Fruit fly (Drosophila melanogaster): ENCODE measurements around the gene Ggt-1.

The Ggt-1 gene

DNA sequence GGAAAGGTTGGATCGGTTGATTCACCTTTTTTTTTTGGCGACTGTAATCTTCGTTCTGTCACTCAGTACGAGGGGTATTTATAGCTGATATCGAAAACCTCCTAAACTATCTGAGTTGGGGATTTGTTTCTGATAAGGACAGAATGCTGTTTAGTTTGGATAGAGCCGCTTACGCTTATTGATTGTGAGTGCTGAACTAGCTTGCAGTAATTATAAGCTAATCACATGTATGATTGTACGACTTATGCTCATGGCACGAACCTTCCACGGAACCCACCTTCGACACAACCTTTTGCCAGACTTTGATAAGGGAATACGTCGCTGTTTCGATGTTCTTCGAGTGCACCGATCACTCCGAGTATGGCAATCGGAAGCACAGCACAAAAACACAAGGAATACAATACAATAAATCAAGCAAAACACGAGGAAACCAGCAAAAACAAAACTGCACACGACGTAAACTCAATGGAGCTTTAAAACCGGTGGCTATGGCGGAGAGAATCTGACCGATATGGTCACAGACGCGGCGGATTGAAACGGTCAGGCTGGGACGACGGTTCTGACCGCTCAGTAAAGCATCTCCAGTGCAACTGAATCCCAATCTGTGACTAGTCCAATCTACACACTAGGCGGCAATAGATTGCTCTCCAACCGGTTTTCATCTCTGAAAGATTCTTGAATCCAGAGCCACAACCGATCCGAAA is 25.8 kb downstream of the Ggt-1 start, which contains the start of gene psh (continued):
- TF ChIP-seq HLH4C (GFP tag; IDR thresholded peaks at IDR 0.05; ENCODE audit: partially characterized antibody), result no peak
- TF ChIP-seq sd (tag; optimal IDR thresholded peaks at IDR 0.05), result peak; percentile 28
- peak; percentile 17 for TF ChIP-seq Ets65A (GFP tag)
- TF ChIP-seq CHES-1-like (GFP tag; optimal IDR thresholded peaks at IDR 0.05), result no peak
- TF ChIP-seq CG34376 (GFP tag; optimal IDR thresholded peaks at IDR 0.05), result peak; percentile 3
- TF ChIP-seq otp (GFP tag; IDR thresholded peaks at IDR 0.05), result no peak
- no peak for TF ChIP-seq Blimp-1 (GFP tag; optimal IDR thresholded peaks at IDR 0.05)
- TF ChIP-seq sna (GFP tag; IDR thresholded peaks at IDR 0.05; ENCODE audit: partially characterized antibody), result no peak
- TF ChIP-seq Hr39 (optimal IDR thresholded peaks at IDR 0.05), result no peak
- TF ChIP-seq CG17385 (GFP tag; optimal IDR thresholded peaks at IDR 0.05), result no peak
- no peak for TF ChIP-seq CG4730 (GFP tag; IDR thresholded peaks at IDR 0.05)
- no peak for TF ChIP-seq CG8359 (GFP tag; optimal IDR thresholded peaks at IDR 0.05; ENCODE audit: borderline replicate concordance)
- TF ChIP-seq ewg (GFP tag; optimal IDR thresholded peaks at IDR 0.05), result no peak
- TF ChIP-seq CG14965 (GFP tag; optimal IDR thresholded peaks at IDR 0.05; ENCODE audit: borderline replicate concordance), result no peak
- TF ChIP-seq CG2889 (GFP tag; IDR thresholded peaks at IDR 0.05), result no peak
- peak; percentile 39 for TF ChIP-seq nom (GFP tag; optimal IDR thresholded peaks at IDR 0.05)
- TF ChIP-seq Vsx1 (GFP tag; optimal IDR thresholded peaks at IDR 0.05), result peak; percentile 4
- TF ChIP-seq Deaf1 (tag; optimal IDR thresholded peaks at IDR 0.05), result peak; percentile 13
- TF ChIP-seq exex (tag; optimal IDR thresholded peaks at IDR 0.05), result peak; percentile 72
- peak; percentile 70 for TF ChIP-seq CG11695 (GFP tag; IDR thresholded peaks at IDR 0.05)
- no peak for TF ChIP-seq CG9727 (GFP tag; optimal IDR thresholded peaks at IDR 0.05)
- no peak for TF ChIP-seq ato (GFP tag; IDR thresholded peaks at IDR 0.05; ENCODE audit: partially characterized antibody)
- peak; percentile 23 for TF ChIP-seq sug (tag; optimal IDR thresholded peaks at IDR 0.05)
- no peak for TF ChIP-seq sqz (GFP tag; optimal IDR thresholded peaks at IDR 0.05)
- no peak for TF ChIP-seq ssp (GFP tag; IDR thresholded peaks at IDR 0.05)
- TF ChIP-seq row (GFP tag; IDR thresholded peaks at IDR 0.05), result 0 out of 3 replicates have a peak, but pooled peaks have one; percentile 7
- no peak for TF ChIP-seq ase (GFP tag; IDR thresholded peaks at IDR 0.05)
- no peak for TF ChIP-seq kni (GFP tag; optimal IDR thresholded peaks at IDR 0.05)
- no peak for TF ChIP-seq CG6175 (GFP tag; IDR thresholded peaks at IDR 0.05)
- no peak for TF ChIP-seq CG10979 (tag; optimal IDR thresholded peaks at IDR 0.05)
- no peak for TF ChIP-seq zen (tag; optimal IDR thresholded peaks at IDR 0.05)
- no peak for TF ChIP-seq CG1792 (GFP tag; optimal IDR thresholded peaks at IDR 0.05)
- TF ChIP-seq CG1647 (GFP tag; optimal IDR thresholded peaks at IDR 0.05), result no peak
- no peak for TF ChIP-seq ken (GFP tag; IDR thresholded peaks at IDR 0.05)
- TF ChIP-seq BtbVII (GFP tag; optimal IDR thresholded peaks at IDR 0.05), result no peak
- no peak for TF ChIP-seq run (tag; optimal IDR thresholded peaks at IDR 0.05)
- no peak for TF ChIP-seq CG14014 (GFP tag; IDR thresholded peaks at IDR 0.05)
- no peak for TF ChIP-seq CG17361 (GFP tag; IDR thresholded peaks at IDR 0.05)
- 0 out of 4 replicates have a peak, but pooled peaks have one; percentile 67 for TF ChIP-seq chinmo (GFP tag; IDR thresholded peaks at IDR 0.05; ENCODE audit: partially characterized antibody)

All from whole organism, embryonic.